Worm (Caenorhabditis elegans) whole organism, L4/young adult: ENCODE data around the gene Y71H2B.2.

Source experiments
- W03F9.2 ChIP-seq: fragments of 150-350 bp; optimal IDR thresholded peaks from 2 replicates; lab custom pipeline; 2014; ENCODE audit warnings: missing biosample characterization, missing genetic modification characterization
- dao-5 ChIP-seq: sonication (generic microtip); optimal IDR thresholded peaks from 2 replicates; lab custom pipeline; 2016; ENCODE audit warnings: missing genotype, missing genetic modification characterization, moderate library complexity, missing compliant biosample characterization
- him-1 ChIP-seq: sonication (generic microtip); optimal IDR thresholded peaks from 2 replicates; lab custom pipeline; 2016; ENCODE audit warnings: missing genotype, missing genetic modification reagents, missing genetic modification characterization, missing compliant biosample characterization

DNA sequence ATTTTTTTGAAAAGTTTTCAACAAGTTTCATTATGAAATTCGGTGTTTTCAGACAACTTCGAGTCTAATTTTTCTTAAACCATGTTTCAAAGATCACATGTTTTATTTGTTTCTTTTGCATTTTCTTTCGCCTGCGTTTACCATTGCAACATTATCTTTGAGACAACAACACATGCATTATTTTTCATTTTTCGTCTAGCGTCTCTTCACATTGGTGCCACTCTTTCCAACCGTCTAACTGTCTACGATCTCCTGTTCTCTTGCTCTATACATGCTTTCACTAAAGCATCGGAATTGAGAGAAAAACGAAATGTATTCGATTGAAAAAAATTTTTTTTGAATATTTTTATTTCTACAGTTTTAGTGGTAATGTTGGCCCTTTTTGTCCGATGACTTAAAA lies 44.4 kb upstream of the Y71H2B.2 start:
- TF ChIP-seq W03F9.2 (tag; lab: Kevin White, UChicago), result no peak
- no peak for TF ChIP-seq dao-5 (tag; lab: Kevin White, UChicago)
- no peak for TF ChIP-seq him-1
